Fruit fly (Drosophila melanogaster) whole organism, embryonic: ENCODE results near the gene Vha16-3.

ENCODE experiments used
- Asciz ChIP-seq: fragments of 200-800 bp; sonication (Bioruptor generic); optimal IDR thresholded peaks from 2 replicates; lab custom pipeline; 2017; ENCODE audit warnings: missing biosample characterization, mild to moderate bottlenecking, missing genetic modification characterization, missing genetic modification reagents
- CG10267 ChIP-seq: fragments of 200-800 bp; sonication (Bioruptor generic); optimal IDR thresholded peaks from 2 replicates; lab custom pipeline; 2018; ENCODE audit warnings: missing biosample characterization, mild to moderate bottlenecking, missing genetic modification characterization, moderate library complexity
- CG10565 ChIP-seq: fragments of 200-800 bp; sonication (Bioruptor generic); optimal IDR thresholded peaks from 3 replicates; lab custom pipeline; 2016; ENCODE audit warnings: missing biosample characterization, mild to moderate bottlenecking, missing genetic modification characterization
- CG11504 ChIP-seq: fragments of 200-800 bp; sonication (Bioruptor generic); optimal IDR thresholded peaks from 3 replicates; lab custom pipeline; 2019; ENCODE audit warnings: missing biosample characterization, mild to moderate bottlenecking, missing genetic modification characterization, moderate library complexity
- CG11695 ChIP-seq: fragments of 200-800 bp; sonication (Bioruptor generic); IDR thresholded peaks from 3 replicates; pipeline ENCODE4 v1.3.6; 2022; ENCODE audit warnings: missing biosample characterization, missing genetic modification characterization
- CG12155 ChIP-seq: fragments of 200-800 bp; sonication (Bioruptor generic); optimal IDR thresholded peaks from 3 replicates; lab custom pipeline; 2016; ENCODE audit warnings: missing biosample characterization, missing genetic modification characterization
- CG12942 ChIP-seq: fragments of 200-800 bp; sonication (Bioruptor generic); optimal IDR thresholded peaks from 3 replicates; lab custom pipeline; 2016; ENCODE audit warnings: missing biosample characterization, missing genetic modification characterization
- CG13123 ChIP-seq: fragments of 200-800 bp; sonication (Bioruptor generic); optimal IDR thresholded peaks from 2 replicates; lab custom pipeline; 2016; ENCODE audit warnings: missing biosample characterization, missing genetic modification characterization
- CG13296 ChIP-seq: fragments of 200-800 bp; sonication (Bioruptor generic); optimal IDR thresholded peaks from 3 replicates; lab custom pipeline; 2018; ENCODE audit warnings: missing biosample characterization, mild to moderate bottlenecking, missing genetic modification characterization
- CG13624 ChIP-seq: fragments of 200-800 bp; sonication (Bioruptor generic); optimal IDR thresholded peaks from 2 replicates; lab custom pipeline; 2016; ENCODE audit warnings: missing biosample characterization, missing genetic modification characterization
- CG16863 ChIP-seq: fragments of 200-800 bp; sonication (Bioruptor generic); optimal IDR thresholded peaks from 3 replicates; lab custom pipeline; 2016; ENCODE audit warnings: missing biosample characterization, missing genetic modification characterization
- CG2712 ChIP-seq: fragments of 200-800 bp; optimal IDR thresholded peaks from 3 replicates; lab custom pipeline; 2019; ENCODE audit warnings: missing biosample characterization, mild to moderate bottlenecking, missing genetic modification characterization, moderate library complexity
- CG2875 ChIP-seq: fragments of 200-800 bp; sonication (Bioruptor generic); optimal IDR thresholded peaks from 2 replicates; lab custom pipeline; 2017; ENCODE audit warnings: missing biosample characterization, mild to moderate bottlenecking, missing genetic modification characterization, missing genetic modification reagents
- CG34224 ChIP-seq: fragments of 200-800 bp; sonication (Bioruptor generic); IDR thresholded peaks from 3 replicates; pipeline ENCODE4 v1.3.6; 2022; ENCODE audit warnings: missing biosample characterization, missing genetic modification characterization; ENCODE audit not compliant: partially characterized antibody
- CG4424 ChIP-seq: fragments of 200-800 bp; sonication (Bioruptor generic); optimal IDR thresholded peaks from 3 replicates; lab custom pipeline; 2016; ENCODE audit warnings: missing biosample characterization, missing genetic modification characterization
- CG4730 ChIP-seq: fragments of 200-800 bp; sonication (Bioruptor generic); IDR thresholded peaks from 2 replicates; pipeline ENCODE4 v1.3.6; 2022; ENCODE audit warnings: missing biosample characterization, missing genetic modification characterization
- CG6254 ChIP-seq: fragments of 200-800 bp; sonication (Bioruptor generic); optimal IDR thresholded peaks from 3 replicates; lab custom pipeline; 2017; ENCODE audit warnings: mild to moderate bottlenecking, missing biosample characterization, missing genetic modification reagents, missing genetic modification characterization
- CG6272 ChIP-seq: fragments of 200-800 bp; sonication (Bioruptor generic); IDR thresholded peaks from 2 replicates; pipeline ENCODE4 v1.3.6; 2022; ENCODE audit warnings: missing biosample characterization, missing genetic modification characterization
- CG8089 ChIP-seq: fragments of 200-800 bp; sonication (Bioruptor generic); optimal IDR thresholded peaks from 3 replicates; lab custom pipeline; 2016; ENCODE audit warnings: missing biosample characterization, missing genetic modification characterization
- CG8924 ChIP-seq: fragments of 200-800 bp; optimal IDR thresholded peaks from 3 replicates; lab custom pipeline; 2019; ENCODE audit warnings: missing biosample characterization, mild to moderate bottlenecking, missing genetic modification characterization, moderate library complexity
- Dip3 ChIP-seq: fragments of 200-800 bp; sonication (Bioruptor generic); optimal IDR thresholded peaks from 3 replicates; lab custom pipeline; 2016; ENCODE audit warnings: missing biosample characterization, missing genetic modification characterization
- Ets97D ChIP-seq: fragments of 200-800 bp; sonication (Bioruptor generic); optimal IDR thresholded peaks from 3 replicates; lab custom pipeline; 2016; ENCODE audit warnings: missing biosample characterization, missing genetic modification characterization
- GATAe ChIP-seq: fragments of 200-800 bp; sonication (Bioruptor generic); conservative IDR thresholded peaks from 2 replicates; pipeline ENCODE4 v1.3.6; 2022; ENCODE audit warnings: missing biosample characterization, missing genetic modification characterization
- Hr3 ChIP-seq: fragments of 200-800 bp; sonication (Bioruptor generic); optimal IDR thresholded peaks from 3 replicates; lab custom pipeline; 2016; ENCODE audit warnings: missing biosample characterization, missing genetic modification characterization
- Lim3 ChIP-seq: fragments of 200-800 bp; sonication (Bioruptor generic); IDR thresholded peaks from 2 replicates; pipeline ENCODE4 v1.3.6; 2022; ENCODE audit warnings: missing biosample characterization, missing genetic modification characterization
- NC2α ChIP-seq: fragments of 200-800 bp; sonication (Bioruptor generic); optimal IDR thresholded peaks from 2 replicates; lab custom pipeline; 2016; ENCODE audit warnings: missing biosample characterization, missing genetic modification characterization
- NK7.1 ChIP-seq: fragments of 200-800 bp; sonication (Bioruptor generic); optimal IDR thresholded peaks from 3 replicates; lab custom pipeline; 2016; ENCODE audit warnings: missing biosample characterization, missing genetic modification characterization
- Oaz ChIP-seq: fragments of 200-800 bp; sonication (Bioruptor generic); IDR thresholded peaks from 2 replicates; pipeline ENCODE4 v1.3.6; 2022; ENCODE audit warnings: missing biosample characterization, missing genetic modification characterization
- Optix ChIP-seq: fragments of 200-800 bp; sonication (Bioruptor generic); IDR thresholded peaks from 3 replicates; pipeline ENCODE4 v1.3.6; 2022; ENCODE audit warnings: missing biosample characterization, missing genetic modification characterization
- Sox102F ChIP-seq: fragments of 200-800 bp; sonication (Bioruptor generic); optimal IDR thresholded peaks from 2 replicates; lab custom pipeline; 2018; ENCODE audit warnings: missing biosample characterization, mild to moderate bottlenecking, missing genetic modification characterization, moderate library complexity
- Sry-δ ChIP-seq: fragments of 200-800 bp; sonication (Bioruptor generic); optimal IDR thresholded peaks from 2 replicates; lab custom pipeline; 2016; ENCODE audit warnings: missing biosample characterization, missing genetic modification characterization
- YL-1 ChIP-seq: fragments of 200-800 bp; sonication (Bioruptor generic); optimal IDR thresholded peaks from 3 replicates; lab custom pipeline; 2017; ENCODE audit warnings: missing biosample characterization, mild to moderate bottlenecking, missing genetic modification characterization
- abd-A ChIP-seq: fragments of 200-800 bp; sonication (Bioruptor generic); optimal IDR thresholded peaks from 3 replicates; lab custom pipeline; 2019; ENCODE audit warnings: missing biosample characterization, mild to moderate bottlenecking, missing genetic modification characterization, moderate library complexity
- bab2 ChIP-seq: fragments of 200-800 bp; sonication (Bioruptor generic); optimal IDR thresholded peaks from 2 replicates; lab custom pipeline; 2016; ENCODE audit warnings: missing biosample characterization, missing genetic modification characterization
- bsh ChIP-seq, 2 experiments: fragments of 200-800 bp; sonication (Bioruptor generic); optimal IDR thresholded peaks; 2 replicates each; lab custom pipeline; 2017 to 2018; ENCODE audit warnings: mild to moderate bottlenecking in 2 of 2, missing biosample characterization in 2 of 2, missing genetic modification characterization in 2 of 2, moderate library complexity in 1 of 2
- dmrt11E ChIP-seq: fragments of 200-800 bp; sonication (Bioruptor generic); optimal IDR thresholded peaks from 3 replicates; lab custom pipeline; 2018; ENCODE audit warnings: missing biosample characterization, mild to moderate bottlenecking, missing genetic modification characterization, moderate library complexity
- eve ChIP-seq, 2 experiments: fragments of >200 bp; optimal IDR thresholded peaks; 2 replicates each; lab custom pipeline; 2017; ENCODE audit warnings: missing biosample characterization in 2 of 2, missing genetic modification characterization in 2 of 2
- gcm ChIP-seq: fragments of 200-800 bp; sonication (Bioruptor generic); optimal IDR thresholded peaks from 2 replicates; lab custom pipeline; 2019; ENCODE audit warnings: missing biosample characterization, mild to moderate bottlenecking, missing genetic modification characterization, moderate library complexity
- insv ChIP-seq, 2 experiments: fragments of 200-800 bp; sonication (Bioruptor generic); optimal IDR thresholded peaks; 3 replicates each; lab custom pipeline; 2016 to 2018; ENCODE audit warnings: missing biosample characterization in 2 of 2, missing genetic modification characterization in 2 of 2
- maf-S ChIP-seq: fragments of 200-800 bp; sonication (Bioruptor generic); optimal IDR thresholded peaks from 2 replicates; lab custom pipeline; 2016; ENCODE audit warnings: missing biosample characterization, missing genetic modification characterization
- mirr ChIP-seq: fragments of 200-800 bp; sonication (Bioruptor generic); optimal IDR thresholded peaks from 3 replicates; lab custom pipeline; 2018; ENCODE audit warnings: missing biosample characterization, mild to moderate bottlenecking, missing genetic modification characterization
- p53 ChIP-seq: fragments of 200-800 bp; sonication (Bioruptor generic); optimal IDR thresholded peaks from 2 replicates; lab custom pipeline; 2016; ENCODE audit warnings: missing biosample characterization, missing genetic modification characterization
- pzg ChIP-seq: fragments of 200-800 bp; sonication (Bioruptor generic); optimal IDR thresholded peaks from 3 replicates; lab custom pipeline; 2018; ENCODE audit warnings: missing biosample characterization, mild to moderate bottlenecking, missing genetic modification characterization, moderate library complexity
- row ChIP-seq: fragments of 200-800 bp; sonication (Bioruptor generic); IDR thresholded peaks from 3 replicates; pipeline ENCODE4 v1.3.6; 2022; ENCODE audit warnings: missing biosample characterization, missing genetic modification characterization
- slbo ChIP-seq: fragments of 200-800 bp; sonication (Bioruptor generic); IDR thresholded peaks from 2 replicates; pipeline ENCODE4 v1.3.6; 2022; ENCODE audit warnings: missing biosample characterization, missing genetic modification characterization
- sna ChIP-seq: fragments of 200-800 bp; sonication (Bioruptor generic); IDR thresholded peaks from 2 replicates; pipeline ENCODE4 v1.3.6; 2022; ENCODE audit warnings: missing biosample characterization, missing genetic modification characterization; ENCODE audit not compliant: partially characterized antibody
- stwl ChIP-seq: fragments of 200-800 bp; sonication (Bioruptor generic); optimal IDR thresholded peaks from 3 replicates; lab custom pipeline; 2018; ENCODE audit warnings: missing biosample characterization, mild to moderate bottlenecking, missing genetic modification characterization, moderate library complexity
- tin ChIP-seq: fragments of 200-800 bp; sonication (Bioruptor generic); optimal IDR thresholded peaks from 3 replicates; lab custom pipeline; 2016; ENCODE audit warnings: missing biosample characterization, missing genetic modification characterization
- toy ChIP-seq: fragments of 200-800 bp; sonication (Bioruptor generic); IDR thresholded peaks from 2 replicates; pipeline ENCODE4 v1.3.6; 2022; ENCODE audit warnings: missing biosample characterization, missing genetic modification characterization
- wdn ChIP-seq: fragments of 200-800 bp; sonication (Bioruptor generic); IDR thresholded peaks from 2 replicates; pipeline ENCODE4 v1.3.6; 2022; ENCODE audit warnings: missing biosample characterization, missing genetic modification characterization

The Vha16-3 gene

dm6 chr3L:11431251-11431925, 41.7 kb upstream of the Vha16-3 start (continued):
- peak; percentile 80 for TF ChIP-seq row (GFP tag; lab: Robert Waterston, UW)
- TF ChIP-seq slbo (GFP tag; lab: Robert Waterston, UW): peak; percentile 94
- peak; percentile 66 for TF ChIP-seq CG2875 (GFP tag; lab: Kevin White, UChicago)
- no peak for TF ChIP-seq mirr (GFP tag; lab: Kevin White, UChicago)
- peak; percentile 39 for TF ChIP-seq bab2 (GFP tag; lab: Kevin White, UChicago)
- peak; percentile 36 for TF ChIP-seq CG8924 (tag; lab: Kevin White, UChicago)
- TF ChIP-seq CG4424 (GFP tag; lab: Kevin White, UChicago): peak; percentile 62
- no peak for TF ChIP-seq Asciz
- no peak for TF ChIP-seq CG34224 (GFP tag; lab: Robert Waterston, UW)
- TF ChIP-seq tin (GFP tag; lab: Kevin White, UChicago): peak; percentile 38
- no peak for TF ChIP-seq YL-1
- TF ChIP-seq CG12942: peak; percentile 73
- TF ChIP-seq GATAe (GFP tag; lab: Robert Waterston, UW): no peak
- TF ChIP-seq CG10565: no peak
- no peak for TF ChIP-seq Sry-δ (GFP tag; lab: Kevin White, UChicago)
- TF ChIP-seq CG10267: peak; percentile 24
- TF ChIP-seq Oaz (GFP tag; lab: Robert Waterston, UW): peak; percentile 68
- peak; percentile 8 for TF ChIP-seq CG13624
- TF ChIP-seq dmrt11E (tag; lab: Kevin White, UChicago): peak; percentile 64
- peak; percentile 20 for TF ChIP-seq NC2α (GFP tag; lab: Kevin White, UChicago)
- no peak for TF ChIP-seq stwl
- no peak for TF ChIP-seq sna
- TF ChIP-seq gcm (GFP tag; lab: Kevin White, UChicago): peak; percentile 53
- TF ChIP-seq NK7.1 (GFP tag; lab: Kevin White, UChicago): no peak
- peak; percentile 76 to 79 for TF ChIP-seq bsh (GFP tag; optimal IDR thresholded peaks at IDR 0.05; lab: Kevin White, UChicago)
- TF ChIP-seq CG6254: no peak
- TF ChIP-seq Optix (GFP tag; lab: Robert Waterston, UW): peak; percentile 81
- peak; percentile 34 for TF ChIP-seq CG13123
- TF ChIP-seq eve (GFP tag; optimal IDR thresholded peaks at IDR 0.05; lab: Kevin White, UChicago): peak in 1 of 2 experiments; percentile 8
- TF ChIP-seq CG13296 (GFP tag; lab: Kevin White, UChicago): peak; percentile 47
- TF ChIP-seq CG4730 (GFP tag; lab: Robert Waterston, UW): 0 out of 2 replicates have a peak, but pooled peaks have one; percentile 54
- peak; percentile 56 for TF ChIP-seq CG8089 (GFP tag; lab: Kevin White, UChicago)
- 0 out of 2 replicates have a peak, but pooled peaks have one; percentile 6 for TF ChIP-seq CG6272 (GFP tag; lab: Robert Waterston, UW)
- TF ChIP-seq CG2712 (tag; lab: Kevin White, UChicago): peak; percentile 52
- peak; percentile 64 for TF ChIP-seq Dip3 (GFP tag; lab: Kevin White, UChicago)
- peak; percentile 90 for TF ChIP-seq Sox102F (GFP tag; lab: Kevin White, UChicago)
- no peak for TF ChIP-seq pzg (GFP tag; lab: Kevin White, UChicago)
- no peak for TF ChIP-seq insv (GFP tag; optimal IDR thresholded peaks at IDR 0.05; lab: Kevin White, UChicago)
- TF ChIP-seq CG16863: peak; percentile 67
- peak; percentile 68 for TF ChIP-seq Hr3 (GFP tag; lab: Kevin White, UChicago)
- no peak for TF ChIP-seq abd-A
- no peak for TF ChIP-seq toy (GFP tag; lab: Robert Waterston, UW)
- TF ChIP-seq Ets97D (GFP tag; lab: Kevin White, UChicago): no peak
- TF ChIP-seq p53 (GFP tag; lab: Kevin White, UChicago): no peak
- TF ChIP-seq CG12155 (GFP tag; lab: Kevin White, UChicago): peak; percentile 74
- TF ChIP-seq CG11695 (GFP tag; lab: Robert Waterston, UW): 0 out of 3 replicates have a peak, but pooled peaks have one; percentile 52
- 0 out of 2 replicates have a peak, but pooled peaks have one; percentile 19 for TF ChIP-seq wdn (GFP tag; lab: Robert Waterston, UW)
- peak; percentile 78; the same call in 1 of the 2 replicates for TF ChIP-seq Lim3 (GFP tag; lab: Robert Waterston, UW)
- TF ChIP-seq CG11504: peak; percentile 83
- TF ChIP-seq maf-S (GFP tag; lab: Kevin White, UChicago): peak; percentile 39
